Worm (Caenorhabditis elegans): ENCODE data around the gene F11D5.6.

The F11D5.6 gene

DNA sequence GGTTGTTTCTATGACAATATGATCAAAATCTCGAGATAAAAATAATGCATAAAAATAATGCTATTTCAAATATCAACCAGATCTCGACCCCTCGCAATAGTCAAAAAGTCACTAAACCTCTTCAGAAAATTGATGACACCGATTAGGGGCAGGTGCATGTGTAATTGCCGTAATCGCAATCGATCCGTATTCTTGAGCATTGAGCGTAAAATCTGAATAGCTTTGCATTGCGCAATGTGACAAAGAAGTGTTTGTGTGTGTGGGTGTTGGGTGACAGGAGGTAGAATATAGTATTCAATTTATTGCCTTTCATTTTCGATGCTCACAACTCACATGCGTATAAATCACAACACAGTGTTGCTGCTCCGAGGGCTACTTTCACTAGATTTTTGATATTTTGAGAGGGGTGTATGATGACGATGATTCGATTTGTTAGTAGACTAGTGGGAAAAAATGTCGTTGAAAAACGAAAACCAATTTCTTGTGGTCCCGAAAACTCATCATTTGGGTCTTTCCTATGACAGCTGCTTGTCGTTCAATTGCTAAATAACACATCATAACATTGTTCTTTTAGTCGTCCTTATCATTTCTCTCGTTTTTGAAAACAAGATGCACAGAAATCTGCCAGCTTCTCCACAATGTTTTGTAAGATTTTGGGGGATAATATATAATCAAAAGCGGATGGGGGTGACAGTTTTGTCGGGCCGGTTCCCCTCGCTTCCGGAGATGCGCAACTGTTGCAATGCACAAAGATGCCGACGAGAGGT is 10.0 kb downstream of the F11D5.6 start:
- TF ChIP-seq K11D2.4 (GFP tag; IDR thresholded peaks at IDR 0.05) (no peak), zfh-2 (GFP tag; conservative IDR thresholded peaks at IDR 0.05) (no peak)

DNA sequence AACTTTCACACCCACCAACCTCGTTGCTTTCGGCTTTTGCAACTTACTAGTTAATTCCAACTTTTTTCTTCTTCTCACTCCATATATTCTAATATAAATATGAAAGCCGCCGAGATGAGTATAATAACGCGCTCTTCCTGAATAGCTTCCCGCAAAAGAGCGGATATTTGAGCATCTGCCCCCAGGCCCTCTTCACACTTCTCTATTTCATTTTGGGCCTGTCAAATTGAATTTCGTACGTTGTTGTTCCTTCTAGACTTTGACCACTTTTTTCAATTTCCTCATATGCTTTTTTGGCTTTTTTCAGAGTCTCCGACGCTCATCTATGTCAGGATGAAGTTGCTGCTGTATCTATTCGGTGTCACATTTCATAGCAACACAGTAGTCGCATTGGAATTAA is 11.1 kb downstream of the F11D5.6 start, which contains the start of gene ddr-2:
Gene ddr-2 (plus strand): TSS at position 301 of the 400 bp plus-strand sequence.
- TF ChIP-seq mes-4 (tag; optimal IDR thresholded peaks at IDR 0.05) (no peak), lin-40 (tag; optimal IDR thresholded peaks at IDR 0.05) (no peak), xnd-1 (tag; optimal IDR thresholded peaks at IDR 0.05) (no peak), nfyb-1 (GFP tag; IDR thresholded peaks at IDR 0.05) (no peak), B0019.2 (GFP tag; conservative IDR thresholded peaks at IDR 0.05) (no peak)

DNA sequence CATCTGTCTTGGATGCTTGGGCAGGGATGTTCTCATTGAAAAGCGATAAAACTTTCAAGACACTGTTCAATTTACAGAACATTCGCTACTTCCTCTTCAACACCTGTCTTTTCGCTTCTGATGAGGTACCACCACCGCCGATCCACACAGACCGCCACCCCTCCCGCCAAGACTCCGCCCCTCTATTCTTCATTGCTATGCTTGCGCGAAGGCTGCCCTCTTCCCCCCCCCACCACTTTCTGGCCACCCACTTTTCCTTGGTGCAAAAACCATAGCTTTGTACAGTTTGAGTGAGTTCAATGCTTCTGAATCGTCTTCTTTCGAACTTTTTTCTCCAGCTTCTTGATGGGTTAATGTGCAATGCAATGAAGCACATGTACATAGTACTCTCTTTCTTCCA is 12.1 kb downstream of the F11D5.6 start:
- TF ChIP-seq bed-2 (GFP tag; IDR thresholded peaks at IDR 0.05) (no peak), pbrm-1 (GFP tag; IDR thresholded peaks at IDR 0.05) (0 out of 2 replicates have a peak, but pooled peaks have one; percentile 7)

DNA sequence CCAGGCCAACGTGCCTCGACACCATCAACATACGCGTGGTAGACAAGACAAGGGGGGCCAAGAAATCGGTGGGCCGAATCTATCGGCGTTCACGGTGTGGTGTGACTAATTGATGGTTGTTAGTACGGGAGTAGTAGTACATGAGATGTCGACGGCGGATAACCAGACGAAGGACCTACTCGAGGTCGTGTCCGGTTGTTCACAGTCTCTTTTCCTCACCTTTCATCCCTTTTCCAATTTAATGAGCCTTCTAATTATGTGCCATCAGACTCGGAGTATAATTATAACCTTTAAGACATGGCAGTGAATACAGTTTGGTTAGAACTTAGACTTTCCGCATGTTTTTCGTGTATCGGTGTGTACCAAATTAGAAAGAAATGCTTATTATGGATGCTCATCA is 15.4 kb downstream of the F11D5.6 start:
- TF ChIP-seq snpc-1.1 (tag; optimal IDR thresholded peaks at IDR 0.05; ENCODE audit: insufficient read depth) (no peak), madf-10 (tag; optimal IDR thresholded peaks at IDR 0.05) (no peak), dpl-1 (GFP tag; optimal IDR thresholded peaks at IDR 0.05) (no peak), C06A6.2 (GFP tag; conservative IDR thresholded peaks at IDR 0.05) (no peak), sea-2 (GFP tag; IDR thresholded peaks at IDR 0.05) (no peak), nhr-179 (tag; optimal IDR thresholded peaks at IDR 0.05) (no peak), akir-1 (GFP tag; optimal IDR thresholded peaks at IDR 0.05) (no peak), K11D2.4 (GFP tag; IDR thresholded peaks at IDR 0.05) (no peak), hsf-1 (GFP tag; IDR thresholded peaks at IDR 0.05) (no peak), zim-3 (tag; optimal IDR thresholded peaks at IDR 0.05) (no peak), ztf-3 (GFP tag; optimal IDR thresholded peaks at IDR 0.05) (no peak), ZK185.1 (tag; optimal IDR thresholded peaks at IDR 0.05; ENCODE audit: poor library complexity, severe bottlenecking) (no peak), lin-54 (GFP tag; optimal IDR thresholded peaks at IDR 0.05) (no peak), F57C9.4 (tag; optimal IDR thresholded peaks at IDR 0.05) (no peak)

DNA sequence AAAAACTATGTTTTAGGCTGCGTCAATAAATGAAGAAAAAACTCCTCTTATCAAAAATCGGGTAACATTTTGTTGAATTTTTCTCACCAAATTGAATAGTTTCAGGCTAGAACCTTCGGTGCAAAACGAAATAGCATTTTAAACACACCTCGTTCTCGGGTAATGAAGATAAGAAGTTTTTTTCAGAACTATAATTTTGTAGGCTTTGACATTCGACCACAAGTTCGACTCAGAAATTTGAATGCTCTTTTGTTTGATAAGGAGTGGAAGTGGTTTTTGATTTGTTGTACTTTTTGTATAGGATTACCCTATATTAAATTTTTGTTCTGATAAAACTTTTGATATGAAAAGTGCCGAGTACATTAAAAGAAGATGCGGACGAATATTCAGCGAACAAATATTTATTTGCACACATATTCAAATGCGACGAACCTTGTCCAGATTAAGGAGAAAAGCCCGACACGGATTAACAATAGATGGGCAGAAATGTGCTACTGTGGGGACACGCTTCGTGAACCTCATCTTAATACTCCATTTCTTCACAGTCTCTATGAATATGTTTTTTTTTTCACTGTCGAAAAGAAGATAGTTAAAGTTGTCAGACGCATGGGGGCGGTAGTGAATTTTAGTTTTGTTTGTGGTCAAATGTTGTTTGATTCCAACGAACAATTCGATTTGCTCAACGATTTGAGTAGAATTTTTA is 19.3 kb downstream of the F11D5.6 start:
- TF ChIP-seq nhr-80 (tag; optimal IDR thresholded peaks at IDR 0.05) (peak; percentile 93), ZK185.1 (tag; optimal IDR thresholded peaks at IDR 0.05; ENCODE audit: poor library complexity, severe bottlenecking) (no peak)

DNA sequence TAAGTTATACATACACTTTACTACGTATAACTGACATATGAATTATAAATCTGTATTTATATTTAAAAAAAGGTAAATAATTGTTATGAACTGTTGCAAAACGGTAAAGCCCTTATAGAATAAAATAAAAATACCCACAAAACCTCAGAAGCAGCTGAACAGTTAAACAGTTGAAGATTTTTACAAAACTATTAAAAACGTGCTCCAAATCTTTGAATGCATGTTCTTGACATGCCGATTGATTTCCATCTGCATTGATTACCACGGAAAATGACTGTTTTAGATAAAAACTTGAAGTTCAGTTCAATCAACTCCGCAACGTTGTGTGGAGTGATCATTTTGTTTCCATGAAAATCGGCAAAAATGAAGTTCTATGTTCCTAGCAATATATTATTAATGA is 22.0 kb downstream of the F11D5.6 start, which contains the start of gene F11D5.7:
Gene F11D5.7 (plus strand): TSS at position 301 of the 400 bp plus-strand sequence.
- TF ChIP-seq rec-8 (tag; optimal IDR thresholded peaks at IDR 0.05), result no peak
- no peak for TF ChIP-seq B0261.1 (tag; optimal IDR thresholded peaks at IDR 0.05)

DNA sequence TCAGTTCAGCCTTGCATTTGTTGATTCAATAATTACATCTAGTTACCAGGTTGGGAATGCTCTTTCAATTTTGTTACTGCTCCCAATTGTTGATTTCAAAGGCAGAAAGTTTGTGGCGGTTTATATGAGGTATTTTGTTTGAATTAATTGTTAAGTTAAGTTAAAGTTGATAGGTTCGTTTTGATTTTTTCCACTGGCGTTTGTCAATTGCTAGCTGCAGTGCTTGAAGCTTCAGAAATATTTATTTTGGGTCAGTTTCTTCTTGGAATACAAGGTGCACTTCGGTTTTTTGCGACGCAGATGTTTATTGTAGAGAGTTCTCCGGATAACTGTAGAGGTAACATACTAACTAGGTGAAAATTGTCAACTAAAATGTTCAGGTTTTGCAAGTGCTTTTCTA is 24.3 kb downstream of the F11D5.6 start, which contains the start of gene F11D5.5:
Gene F11D5.5 (plus strand): TSS at position 301 of the 400 bp plus-strand sequence.
- no peak for TF ChIP-seq unc-130 (GFP tag; optimal IDR thresholded peaks at IDR 0.05)
- TF ChIP-seq nhr-179 (tag; optimal IDR thresholded peaks at IDR 0.05), result no peak
- TF ChIP-seq ceh-79 (tag; optimal IDR thresholded peaks at IDR 0.05), result no peak
- TF ChIP-seq hrde-1 (tag; optimal IDR thresholded peaks at IDR 0.05; ENCODE audit: borderline replicate concordance), result no peak
- no peak for TF ChIP-seq chd-7 (tag; optimal IDR thresholded peaks at IDR 0.05)
- no peak for TF ChIP-seq sptf-2 (GFP tag; optimal IDR thresholded peaks at IDR 0.05)
- no peak for TF ChIP-seq athp-1 (tag; optimal IDR thresholded peaks at IDR 0.05)
